Fruit fly (Drosophila melanogaster) whole organism, wandering third instar larva: Measurements from ENCODE around the gene CG10864.

Source experiments
- Abd-B ChIP-seq: fragments of >200 bp; optimal IDR thresholded peaks from 2 replicates; lab custom pipeline; 2017; ENCODE audit warnings: missing biosample characterization, missing genetic modification characterization
- CG32264 ChIP-seq: fragments of 200-800 bp; sonication (Bioruptor generic); optimal IDR thresholded peaks from 2 replicates; lab custom pipeline; 2016; ENCODE audit warnings: missing biosample characterization, missing genetic modification characterization
- CG9705 ChIP-seq: fragments of 200-800 bp; sonication (Bioruptor generic); optimal IDR thresholded peaks from 2 replicates; lab custom pipeline; 2018; ENCODE audit warnings: missing biosample characterization, mild to moderate bottlenecking, missing genetic modification characterization
- CrebA ChIP-seq: fragments of 200-800 bp; sonication (Bioruptor generic); optimal IDR thresholded peaks from 2 replicates; lab custom pipeline; 2016; ENCODE audit warnings: missing biosample characterization, mild to moderate bottlenecking, missing genetic modification characterization, borderline replicate concordance
- Dfd ChIP-seq: fragments of >200 bp; optimal IDR thresholded peaks from 2 replicates; lab custom pipeline; 2017; ENCODE audit warnings: missing biosample characterization, missing genetic modification characterization
- Dif ChIP-seq: fragments of 200-275, 200-300 bp; sonication (Bioruptor generic); optimal IDR thresholded peaks from 2 replicates; lab custom pipeline; 2018; ENCODE audit warnings: missing biosample characterization, missing genetic modification characterization; ENCODE audit not compliant: partially characterized antibody
- GATAd ChIP-seq: sonication (Bioruptor generic); optimal IDR thresholded peaks from 2 replicates; lab custom pipeline; 2016; ENCODE audit warnings: missing biosample characterization, missing genetic modification characterization
- HLH106 ChIP-seq: fragments of 200-800 bp; optimal IDR thresholded peaks from 3 replicates; lab custom pipeline; 2019; ENCODE audit warnings: missing biosample characterization, mild to moderate bottlenecking, missing genetic modification characterization, moderate library complexity
- Hnf4 ChIP-seq: fragments of 200-800 bp; sonication (Bioruptor generic); optimal IDR thresholded peaks from 2 replicates; lab custom pipeline; 2016; ENCODE audit warnings: missing biosample characterization, mild to moderate bottlenecking, missing genetic modification characterization
- Hr78 ChIP-seq: fragments of >200 bp; optimal IDR thresholded peaks from 2 replicates; lab custom pipeline; 2017; ENCODE audit warnings: missing biosample characterization, missing genetic modification characterization
- Hr83 ChIP-seq: fragments of 200-300 bp; sonication (Bioruptor generic); optimal IDR thresholded peaks from 2 replicates; lab custom pipeline; 2016; ENCODE audit warnings: missing biosample characterization, mild to moderate bottlenecking, missing genetic modification characterization, moderate library complexity; ENCODE audit not compliant: poor library complexity, severe bottlenecking
- Jra ChIP-seq: sonication (Bioruptor generic); optimal IDR thresholded peaks from 2 replicates; lab custom pipeline; 2016; ENCODE audit warnings: missing biosample characterization, missing genetic modification characterization
- Mio ChIP-seq: sonication (Bioruptor generic); optimal IDR thresholded peaks from 2 replicates; lab custom pipeline; 2016; ENCODE audit warnings: missing biosample characterization, missing genetic modification characterization
- Myc ChIP-seq: fragments of >200 bp; optimal IDR thresholded peaks from 2 replicates; lab custom pipeline; 2017
- N ChIP-seq: fragments of >200 bp; optimal IDR thresholded peaks from 2 replicates; lab custom pipeline; 2018; ENCODE audit warnings: missing biosample characterization, missing external identifiers, missing genetic modification characterization
- OdsH ChIP-seq: fragments of 200-800 bp; sonication (Bioruptor generic); optimal IDR thresholded peaks from 2 replicates; lab custom pipeline; 2016; ENCODE audit warnings: missing biosample characterization, mild to moderate bottlenecking, missing genetic modification characterization
- Rel ChIP-seq, 2 experiments: fragments of 200-800 bp; sonication (Bioruptor generic) in 1 of 2; optimal IDR thresholded peaks; 2 replicates in 1 of 2; 3 replicates in 1 of 2; lab custom pipeline; 2016 to 2019; ENCODE audit warnings: mild to moderate bottlenecking in 2 of 2, missing biosample characterization in 2 of 2, missing genetic modification characterization in 2 of 2, moderate library complexity in 1 of 2
- Sp1 ChIP-seq: fragments of 200-800 bp; sonication (Bioruptor generic); optimal IDR thresholded peaks from 3 replicates; lab custom pipeline; 2019; ENCODE audit warnings: missing biosample characterization, mild to moderate bottlenecking, missing genetic modification characterization, moderate library complexity
- Vsx2 ChIP-seq: fragments of 200-300, 225-300 bp; sonication (Bioruptor generic); optimal IDR thresholded peaks from 2 replicates; lab custom pipeline; 2018; ENCODE audit warnings: missing biosample characterization, missing genetic modification characterization; ENCODE audit not compliant: partially characterized antibody
- br ChIP-seq: fragments of 200-800 bp; sonication (Bioruptor generic); optimal IDR thresholded peaks from 2 replicates; lab custom pipeline; 2016; ENCODE audit warnings: missing biosample characterization, missing genetic modification characterization
- brk ChIP-seq: fragments of 200-800 bp; sonication (Bioruptor generic); optimal IDR thresholded peaks from 2 replicates; lab custom pipeline; 2016; ENCODE audit warnings: missing biosample characterization, mild to moderate bottlenecking, missing genetic modification characterization
- dl ChIP-seq, 2 experiments: fragments of 175-275, 200-275 bp in 1 of 2; fragments of 200-275 bp in 1 of 2; sonication (Bioruptor generic); optimal IDR thresholded peaks; lab custom pipeline; 2018; ENCODE audit warnings: mild to moderate bottlenecking in 2 of 2, missing biosample characterization in 2 of 2, missing genetic modification characterization in 2 of 2, moderate library complexity in 2 of 2; ENCODE audit not compliant: partially characterized antibody in 2 of 2, insufficient read depth in 1 of 2
- dmrt93B ChIP-seq: fragments of 200-800 bp; sonication (Bioruptor generic); optimal IDR thresholded peaks from 2 replicates; lab custom pipeline; 2018; ENCODE audit warnings: missing biosample characterization, mild to moderate bottlenecking, missing genetic modification characterization
- dsf ChIP-seq: sonication (Bioruptor generic); optimal IDR thresholded peaks from 2 replicates; lab custom pipeline; 2016; ENCODE audit warnings: missing biosample characterization, missing genetic modification characterization, borderline replicate concordance
- ey ChIP-seq: fragments of 200-800 bp; sonication (Bioruptor generic); optimal IDR thresholded peaks from 2 replicates; lab custom pipeline; 2016; ENCODE audit warnings: missing biosample characterization, missing genetic modification characterization
- foxo ChIP-seq, 2 experiments: fragments of 200-800 bp; sonication (Bioruptor generic); optimal IDR thresholded peaks; 2 replicates in 1 of 2; 3 replicates in 1 of 2; lab custom pipeline; 2016 to 2017; ENCODE audit warnings: missing biosample characterization in 2 of 2, missing genetic modification characterization in 2 of 2
- fru ChIP-seq: fragments of 200-800 bp; sonication (Bioruptor generic); optimal IDR thresholded peaks from 3 replicates; lab custom pipeline; 2016; ENCODE audit warnings: missing biosample characterization, mild to moderate bottlenecking, missing genetic modification characterization
- h ChIP-seq: fragments of 200-800 bp; sonication (Bioruptor generic); optimal IDR thresholded peaks from 3 replicates; lab custom pipeline; 2016; ENCODE audit warnings: missing biosample characterization, mild to moderate bottlenecking, missing genetic modification characterization
- jim ChIP-seq: fragments of 175-275, 200-325 bp; sonication (Bioruptor generic); optimal IDR thresholded peaks from 2 replicates; lab custom pipeline; 2016; ENCODE audit warnings: missing biosample characterization, mild to moderate bottlenecking, missing genetic modification characterization
- lola ChIP-seq: fragments of >200 bp; optimal IDR thresholded peaks from 2 replicates; lab custom pipeline; 2017; ENCODE audit warnings: missing biosample characterization, missing genetic modification characterization
- pan ChIP-seq: fragments of >200 bp; optimal IDR thresholded peaks from 2 replicates; lab custom pipeline; 2017
- psq ChIP-seq: fragments of 200-800 bp; sonication (Bioruptor generic); optimal IDR thresholded peaks from 3 replicates; lab custom pipeline; 2017; ENCODE audit warnings: missing biosample characterization, mild to moderate bottlenecking, missing genetic modification characterization, moderate library complexity
- rgr ChIP-seq: fragments of 200-800 bp; sonication (Bioruptor generic); optimal IDR thresholded peaks from 3 replicates; lab custom pipeline; 2016; ENCODE audit warnings: missing biosample characterization, mild to moderate bottlenecking, missing genetic modification characterization
- sage ChIP-seq: fragments of 200-800 bp; sonication (Bioruptor generic); optimal IDR thresholded peaks from 2 replicates; lab custom pipeline; 2016; ENCODE audit warnings: missing biosample characterization, mild to moderate bottlenecking, missing genetic modification characterization
- sv ChIP-seq: fragments of 200-800 bp; sonication (Bioruptor generic); optimal IDR thresholded peaks from 3 replicates; lab custom pipeline; 2016; ENCODE audit warnings: missing biosample characterization, missing genetic modification characterization
- tai ChIP-seq: sonication (Bioruptor generic); optimal IDR thresholded peaks from 2 replicates; lab custom pipeline; 2016; ENCODE audit warnings: missing biosample characterization, missing genetic modification characterization
- usp ChIP-seq: fragments of >200 bp; optimal IDR thresholded peaks from 2 replicates; lab custom pipeline; 2017; ENCODE audit warnings: missing biosample characterization, missing genetic modification characterization
- woc ChIP-seq: sonication (Bioruptor generic); optimal IDR thresholded peaks from 2 replicates; lab custom pipeline; 2016; ENCODE audit warnings: missing biosample characterization, mild to moderate bottlenecking, missing genetic modification characterization

CG10864 gene

DNA sequence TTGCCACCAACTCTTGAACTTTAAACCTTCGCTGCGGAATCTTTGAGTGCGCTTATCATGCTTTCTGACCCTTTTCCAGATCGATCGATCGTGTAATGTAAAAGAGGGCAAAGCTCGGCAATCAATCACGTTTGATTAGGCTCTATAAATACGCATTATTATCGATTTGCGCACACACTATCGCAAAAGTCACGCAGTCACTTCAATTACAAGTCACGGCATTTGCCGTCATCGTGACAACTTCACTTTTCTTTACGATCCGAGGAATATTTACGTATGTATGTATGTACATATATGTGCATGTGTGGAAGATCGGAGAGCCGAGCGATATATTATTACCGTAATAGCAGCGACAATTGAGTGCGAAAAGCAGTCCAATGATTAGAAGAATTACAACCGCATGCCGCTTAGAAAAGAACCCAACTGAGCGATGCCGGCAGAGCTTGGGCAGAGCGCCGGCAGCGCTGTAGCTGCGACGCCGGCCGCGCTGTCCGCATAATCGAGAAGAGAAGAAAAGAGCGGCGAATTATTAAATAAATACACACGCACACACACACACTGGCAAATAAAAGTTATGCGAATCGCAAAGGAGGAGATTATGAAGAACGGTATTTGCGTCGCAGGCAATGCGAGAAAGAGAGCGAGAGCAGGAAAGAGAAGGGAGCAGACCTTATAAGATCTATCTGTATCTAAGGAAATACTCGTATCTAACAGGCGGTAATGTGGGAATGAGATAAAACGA, 38.6 kb upstream of the CG10864 start:
- no peak for TF ChIP-seq jim (GFP tag; lab: Kevin White, UChicago)
- TF ChIP-seq ey (GFP tag; lab: Kevin White, UChicago) = no peak
- TF ChIP-seq rgr (GFP tag; lab: Kevin White, UChicago) = no peak
- TF ChIP-seq CG32264 = no peak
- TF ChIP-seq foxo (GFP tag; optimal IDR thresholded peaks at IDR 0.05; lab: Kevin White, UChicago) = no peak
- TF ChIP-seq brk (GFP tag; lab: Kevin White, UChicago) = no peak
- peak in 1 of 2 experiments; percentile 4 for TF ChIP-seq dl (GFP tag; optimal IDR thresholded peaks at IDR 0.05; lab: Kevin White, UChicago; ENCODE audit: insufficient read depth in 1 of 2, partially characterized antibody in 2 of 2)
- peak; percentile 5 for TF ChIP-seq fru (GFP tag; lab: Kevin White, UChicago)

DNA sequence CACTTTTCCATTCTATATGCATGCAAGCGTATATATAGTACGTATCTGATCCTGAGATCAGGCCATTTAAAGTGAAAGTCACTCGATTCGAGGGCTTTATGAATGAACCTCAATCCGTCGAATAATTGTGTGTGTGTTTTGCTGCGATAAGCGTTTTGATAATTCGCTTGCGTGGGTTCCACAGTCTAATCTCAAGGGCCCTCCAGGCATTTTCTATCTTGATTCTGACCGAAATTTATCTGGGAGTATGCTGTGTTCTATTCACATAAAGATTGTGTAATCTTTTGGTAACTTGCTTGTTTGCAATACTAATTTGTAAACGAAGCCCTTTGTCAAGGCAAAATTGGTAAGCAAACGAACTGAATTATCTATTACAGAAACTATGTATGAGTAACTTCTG, 37.8 kb upstream of the CG10864 start:
- TF ChIP-seq Vsx2 (GFP tag; lab: Kevin White, UChicago) (no peak), CG9705 (GFP tag; lab: Kevin White, UChicago) (no peak), tai (no peak)

DNA sequence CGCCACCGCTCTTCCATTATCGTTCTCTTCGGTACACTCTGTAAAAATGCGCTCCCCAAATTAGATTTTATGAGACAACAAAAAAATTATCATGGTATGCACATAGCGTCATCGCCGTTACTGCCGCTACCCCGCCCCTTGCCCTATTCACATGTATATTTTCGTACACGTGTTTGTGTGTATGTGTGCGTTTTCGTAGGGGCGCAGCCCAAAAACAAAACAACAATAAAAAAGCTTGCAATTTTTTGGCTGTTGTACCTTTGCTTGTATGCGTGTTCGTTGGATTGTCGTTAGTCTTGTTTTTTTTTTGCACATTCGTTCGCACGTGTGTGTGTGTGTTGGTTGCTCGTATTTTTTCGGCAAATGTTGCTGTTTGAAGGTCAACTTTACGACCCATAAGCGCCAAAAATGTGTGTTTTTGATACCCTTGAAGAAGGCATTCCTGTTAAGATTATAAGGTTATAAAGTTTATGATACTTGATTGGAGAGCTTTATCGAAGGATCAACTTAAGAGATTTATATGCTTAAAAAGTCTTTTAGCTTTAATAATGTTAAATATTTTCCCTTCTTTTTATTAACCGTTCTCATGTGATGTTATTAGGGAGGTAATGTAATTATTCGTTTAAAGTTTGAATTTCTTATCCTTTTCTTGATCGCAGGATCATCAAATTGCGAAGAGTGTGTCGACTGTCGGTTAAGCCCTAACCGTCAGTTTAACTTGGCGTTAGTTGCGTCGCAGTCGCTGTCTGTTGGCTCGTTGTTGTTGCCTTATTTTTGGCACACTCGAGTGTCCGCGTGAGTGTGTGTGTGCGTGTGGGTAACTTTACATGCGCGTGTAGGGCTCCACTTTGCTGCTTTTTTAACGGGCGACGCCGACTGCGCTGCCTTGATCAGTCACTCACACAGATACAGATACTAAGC, 36.9 kb upstream of the CG10864 start:
- TF ChIP-seq Abd-B (GFP tag; lab: Kevin White, UChicago) (no peak), brk (GFP tag; lab: Kevin White, UChicago) (peak; percentile 88), sage (GFP tag; lab: Kevin White, UChicago) (peak; percentile 77), Jra (GFP tag; lab: Kevin White, UChicago) (peak; percentile 81), sv (GFP tag; lab: Kevin White, UChicago) (no peak), tai (peak; percentile 85), rgr (GFP tag; lab: Kevin White, UChicago) (peak; percentile 97), dsf (peak; percentile 71), dmrt93B (peak; percentile 97), h (GFP tag; lab: Kevin White, UChicago) (peak; percentile 96), ey (GFP tag; lab: Kevin White, UChicago) (peak; percentile 99), psq (GFP tag; lab: Kevin White, UChicago) (peak; percentile 96), woc (GFP tag; lab: Kevin White, UChicago) (peak; percentile 99), CG9705 (GFP tag; lab: Kevin White, UChicago) (peak; percentile 88), Hr83 (GFP tag; lab: Kevin White, UChicago) (peak; percentile 33), OdsH (peak; percentile 99), Dif (GFP tag; lab: Kevin White, UChicago) (peak; percentile 48), Sp1 (GFP tag; lab: Kevin White, UChicago) (peak; percentile 96), HLH106 (tag; lab: Kevin White, UChicago) (peak; percentile 96), dl (GFP tag; optimal IDR thresholded peaks at IDR 0.05; lab: Kevin White, UChicago; ENCODE audit: insufficient read depth in 1 of 2, partially characterized antibody in 2 of 2) (peak in 1 of 2 experiments; percentile 48), Hnf4 (GFP tag; lab: Kevin White, UChicago) (peak; percentile 96), Myc (lab: Kevin White, UChicago) (no peak), usp (GFP tag; lab: Kevin White, UChicago) (no peak), N (GFP tag; lab: Kevin White, UChicago) (peak; percentile 25), foxo (GFP tag; optimal IDR thresholded peaks at IDR 0.05; lab: Kevin White, UChicago) (peak; percentile 90 to 99), CG32264 (peak; percentile 88), fru (GFP tag; lab: Kevin White, UChicago) (peak; percentile 98), Mio (GFP tag; lab: Kevin White, UChicago) (peak; percentile 71), pan (lab: Kevin White, UChicago) (no peak), jim (GFP tag; lab: Kevin White, UChicago) (peak; percentile 95), GATAd (peak; percentile 67), lola (GFP tag; lab: Kevin White, UChicago) (no peak), Hr78 (GFP tag; lab: Kevin White, UChicago) (no peak), br (peak; percentile 97), Vsx2 (GFP tag; lab: Kevin White, UChicago) (no peak), Dfd (GFP tag; lab: Kevin White, UChicago) (peak; percentile 96), CrebA (GFP tag; lab: Kevin White, UChicago) (peak; percentile 83), Rel (GFP tag; optimal IDR thresholded peaks at IDR 0.05; lab: Kevin White, UChicago) (peak; percentile 52), Rel (tag; optimal IDR thresholded peaks at IDR 0.05; lab: Kevin White, UChicago) (peak; percentile 12)
- TF ChIP-seq, all 38 proteins: peak for 30
